Fruit fly (Drosophila melanogaster) whole organism, embryonic: ENCODE results near the gene CG6972.

Experiments
- Asciz ChIP-seq: fragments of 200-800 bp; sonication (Bioruptor generic); optimal IDR thresholded peaks from 2 replicates; lab custom pipeline; 2017; ENCODE audit warnings: missing biosample characterization, mild to moderate bottlenecking, missing genetic modification characterization, missing genetic modification reagents
- Awh ChIP-seq: fragments of 200-800 bp; sonication (Bioruptor generic); IDR thresholded peaks from 2 replicates; pipeline ENCODE4, ENCODE4 v1.3.6; 2022; ENCODE audit warnings: missing biosample characterization, missing genetic modification characterization
- B-H1 ChIP-seq: fragments of 200-800 bp; sonication (Bioruptor generic); IDR thresholded peaks from 3 replicates; pipeline ENCODE4 v1.3.6; 2022; ENCODE audit warnings: missing biosample characterization, missing genetic modification characterization
- CG10147 ChIP-seq: fragments of 200-800 bp; sonication (Bioruptor generic); optimal IDR thresholded peaks from 2 replicates; lab custom pipeline; 2019; ENCODE audit warnings: missing biosample characterization, mild to moderate bottlenecking, missing genetic modification characterization, moderate library complexity
- CG10462 ChIP-seq: fragments of 200-800 bp; sonication (Bioruptor generic); optimal IDR thresholded peaks from 2 replicates; lab custom pipeline; 2016; ENCODE audit warnings: missing biosample characterization, missing genetic modification characterization
- CG11723 ChIP-seq: fragments of 200-800 bp; sonication (Bioruptor generic); optimal IDR thresholded peaks from 2 replicates; lab custom pipeline; 2017; ENCODE audit warnings: missing biosample characterization, mild to moderate bottlenecking, missing genetic modification characterization
- CG17359 ChIP-seq: fragments of 200-800 bp; sonication (Bioruptor generic); optimal IDR thresholded peaks from 3 replicates; lab custom pipeline; 2018; ENCODE audit warnings: missing biosample characterization, mild to moderate bottlenecking, missing genetic modification characterization, moderate library complexity
- CG17568 ChIP-seq: fragments of 200-800 bp; sonication (Bioruptor generic); optimal IDR thresholded peaks from 2 replicates; lab custom pipeline; 2018; ENCODE audit warnings: missing biosample characterization, mild to moderate bottlenecking, missing genetic modification characterization, moderate library complexity
- CG17912 ChIP-seq: fragments of 200-800 bp; sonication (Bioruptor generic); optimal IDR thresholded peaks from 2 replicates; lab custom pipeline; 2018; ENCODE audit warnings: missing biosample characterization, mild to moderate bottlenecking, missing genetic modification characterization
- CG1792 ChIP-seq: fragments of 200-800 bp; sonication (Bioruptor generic); optimal IDR thresholded peaks from 2 replicates; lab custom pipeline; 2016; ENCODE audit warnings: missing biosample characterization, missing genetic modification characterization
- CG18262 ChIP-seq: fragments of 200-800 bp; optimal IDR thresholded peaks from 3 replicates; lab custom pipeline; 2019; ENCODE audit warnings: missing biosample characterization, mild to moderate bottlenecking, missing genetic modification characterization, moderate library complexity
- CG2199 ChIP-seq: fragments of 200-800 bp; sonication (Bioruptor generic); IDR thresholded peaks from 3 replicates; pipeline ENCODE4 v1.3.6; 2022; ENCODE audit warnings: missing biosample characterization, missing genetic modification characterization
- CG30431 ChIP-seq: fragments of 200-800 bp; sonication (Bioruptor generic); optimal IDR thresholded peaks from 2 replicates; lab custom pipeline; 2017; ENCODE audit warnings: missing biosample characterization, missing genetic modification characterization
- CG4424 ChIP-seq: fragments of 200-800 bp; sonication (Bioruptor generic); optimal IDR thresholded peaks from 3 replicates; lab custom pipeline; 2016; ENCODE audit warnings: missing biosample characterization, missing genetic modification characterization
- CG5180 ChIP-seq: fragments of 200-800 bp; sonication (Bioruptor generic); optimal IDR thresholded peaks from 3 replicates; lab custom pipeline; 2017; ENCODE audit warnings: missing biosample characterization, missing genetic modification characterization, mild to moderate bottlenecking, moderate library complexity, missing genetic modification reagents
- CG6765 ChIP-seq: fragments of 200-800 bp; sonication (Bioruptor generic); optimal IDR thresholded peaks from 3 replicates; lab custom pipeline; 2017; ENCODE audit warnings: missing biosample characterization, mild to moderate bottlenecking, missing genetic modification characterization
- CG7357 ChIP-seq: fragments of 200-800 bp; sonication (Bioruptor generic); IDR thresholded peaks from 3 replicates; pipeline ENCODE4 v1.3.6; 2022; ENCODE audit warnings: missing biosample characterization, missing genetic modification characterization
- CG7745 ChIP-seq: fragments of 200-800 bp; sonication (Bioruptor generic); optimal IDR thresholded peaks from 2 replicates; lab custom pipeline; 2018; ENCODE audit warnings: missing biosample characterization, mild to moderate bottlenecking, missing genetic modification characterization, moderate library complexity
- CG8359 ChIP-seq: fragments of 200-800 bp; sonication (Bioruptor generic); optimal IDR thresholded peaks from 2 replicates; lab custom pipeline; 2017; ENCODE audit warnings: missing biosample characterization, mild to moderate bottlenecking, missing genetic modification characterization, borderline replicate concordance
- CG9609 ChIP-seq: fragments of 200-800 bp; sonication (Bioruptor generic); optimal IDR thresholded peaks from 3 replicates; lab custom pipeline; 2016; ENCODE audit warnings: missing biosample characterization, missing genetic modification characterization
- Camta ChIP-seq: fragments of 200-800 bp; sonication (Bioruptor generic); optimal IDR thresholded peaks from 2 replicates; lab custom pipeline; 2016; ENCODE audit warnings: missing biosample characterization, missing genetic modification characterization
- Dbx ChIP-seq: fragments of 200-800 bp; sonication (Bioruptor generic); IDR thresholded peaks from 3 replicates; pipeline ENCODE4 v1.3.6; 2022; ENCODE audit warnings: missing biosample characterization, missing genetic modification characterization
- Dip3 ChIP-seq: fragments of 200-800 bp; sonication (Bioruptor generic); optimal IDR thresholded peaks from 3 replicates; lab custom pipeline; 2016; ENCODE audit warnings: missing biosample characterization, missing genetic modification characterization
- Dref ChIP-seq: fragments of 200-800 bp; sonication (Bioruptor generic); IDR thresholded peaks from 2 replicates; pipeline ENCODE4 v1.3.6; 2022; ENCODE audit warnings: missing biosample characterization, missing genetic modification characterization
- ERR ChIP-seq: fragments of 200-800 bp; sonication (Bioruptor generic); optimal IDR thresholded peaks from 2 replicates; lab custom pipeline; 2016; ENCODE audit warnings: missing biosample characterization, missing genetic modification characterization
- Fer3 ChIP-seq: fragments of 200-800 bp; sonication (Bioruptor generic); optimal IDR thresholded peaks from 2 replicates; lab custom pipeline; 2018; ENCODE audit warnings: missing biosample characterization, mild to moderate bottlenecking, missing genetic modification characterization, moderate library complexity
- H2.0 ChIP-seq: fragments of 200-800 bp; sonication (Bioruptor generic); IDR thresholded peaks from 2 replicates; pipeline ENCODE4 v1.3.6; 2022; ENCODE audit warnings: missing biosample characterization, missing genetic modification characterization
- Hmr ChIP-seq: fragments of 200-800 bp; sonication (Bioruptor generic); optimal IDR thresholded peaks from 3 replicates; lab custom pipeline; 2017; ENCODE audit warnings: mild to moderate bottlenecking, missing biosample characterization, missing genetic modification reagents, missing genetic modification characterization
- Hmx ChIP-seq: fragments of 200-800 bp; sonication (Bioruptor generic); optimal IDR thresholded peaks from 2 replicates; lab custom pipeline; 2016; ENCODE audit warnings: missing biosample characterization, missing genetic modification characterization
- Max ChIP-seq: fragments of 200-800 bp; sonication (Bioruptor generic); optimal IDR thresholded peaks from 2 replicates; lab custom pipeline; 2016; ENCODE audit warnings: missing biosample characterization, mild to moderate bottlenecking, missing genetic modification characterization
- Optix ChIP-seq: fragments of 200-800 bp; sonication (Bioruptor generic); IDR thresholded peaks from 3 replicates; pipeline ENCODE4 v1.3.6; 2022; ENCODE audit warnings: missing biosample characterization, missing genetic modification characterization
- PHDP ChIP-seq: fragments of 200-800 bp; sonication (Bioruptor generic); optimal IDR thresholded peaks from 3 replicates; lab custom pipeline; 2018; ENCODE audit warnings: missing biosample characterization, mild to moderate bottlenecking, missing genetic modification characterization, moderate library complexity
- Poxn ChIP-seq: fragments of 200-800 bp; sonication (Bioruptor generic); IDR thresholded peaks from 2 replicates; pipeline ENCODE4 v1.3.6; 2022; ENCODE audit warnings: missing biosample characterization, missing genetic modification characterization
- Ravus ChIP-seq: fragments of 200-800 bp; sonication (Bioruptor generic); IDR thresholded peaks from 2 replicates; pipeline ENCODE4 v1.3.6; 2022; ENCODE audit warnings: missing biosample characterization, missing genetic modification characterization
- ash1 ChIP-seq: fragments of 200-800 bp; sonication (Bioruptor generic); optimal IDR thresholded peaks from 2 replicates; lab custom pipeline; 2018; ENCODE audit warnings: missing biosample characterization, mild to moderate bottlenecking, missing genetic modification characterization
- az2 ChIP-seq: fragments of 200-800 bp; sonication (Bioruptor generic); optimal IDR thresholded peaks from 3 replicates; lab custom pipeline; 2016; ENCODE audit warnings: missing biosample characterization, missing genetic modification characterization
- chif ChIP-seq, 2 experiments: fragments of 200-800 bp; sonication (Bioruptor generic); optimal IDR thresholded peaks; 3 replicates each; lab custom pipeline; 2016; ENCODE audit warnings: missing biosample characterization in 2 of 2, missing genetic modification characterization in 2 of 2
- eve ChIP-seq, 2 experiments: fragments of >200 bp; optimal IDR thresholded peaks; 2 replicates each; lab custom pipeline; 2017; ENCODE audit warnings: missing biosample characterization in 2 of 2, missing genetic modification characterization in 2 of 2
- ftz-f1 ChIP-seq: fragments of 200-800 bp; sonication (Bioruptor generic); optimal IDR thresholded peaks from 2 replicates; lab custom pipeline; 2016; ENCODE audit warnings: missing biosample characterization, missing genetic modification characterization
- grau ChIP-seq: fragments of 200-800 bp; optimal IDR thresholded peaks from 3 replicates; lab custom pipeline; 2019; ENCODE audit warnings: missing biosample characterization, mild to moderate bottlenecking, missing genetic modification characterization, moderate library complexity
- grn ChIP-seq: fragments of 200-800 bp; sonication (Bioruptor generic); optimal IDR thresholded peaks from 3 replicates; lab custom pipeline; 2017; ENCODE audit warnings: missing biosample characterization, missing genetic modification characterization
- her ChIP-seq: fragments of 200-800 bp; sonication (Bioruptor generic); optimal IDR thresholded peaks from 2 replicates; lab custom pipeline; 2016; ENCODE audit warnings: missing biosample characterization, missing genetic modification characterization
- knrl ChIP-seq: fragments of 200-800 bp; sonication (Bioruptor generic); IDR thresholded peaks from 3 replicates; pipeline ENCODE4 v1.3.6; 2022; ENCODE audit warnings: missing biosample characterization, missing genetic modification characterization; ENCODE audit not compliant: partially characterized antibody
- nom ChIP-seq: fragments of 200-800 bp; sonication (Bioruptor generic); optimal IDR thresholded peaks from 2 replicates; lab custom pipeline; 2017; ENCODE audit warnings: missing biosample characterization, missing genetic modification characterization, mild to moderate bottlenecking, moderate library complexity, missing genetic modification reagents
- pb ChIP-seq: fragments of 200-800 bp; sonication (Bioruptor generic); optimal IDR thresholded peaks from 3 replicates; lab custom pipeline; 2016; ENCODE audit warnings: missing biosample characterization, missing genetic modification characterization
- pzg ChIP-seq: fragments of 200-800 bp; sonication (Bioruptor generic); optimal IDR thresholded peaks from 3 replicates; lab custom pipeline; 2018; ENCODE audit warnings: missing biosample characterization, mild to moderate bottlenecking, missing genetic modification characterization, moderate library complexity
- ranshi ChIP-seq: fragments of 200-800 bp; sonication (Bioruptor generic); IDR thresholded peaks from 2 replicates; pipeline ENCODE4 v1.3.6; 2022; ENCODE audit warnings: missing biosample characterization, missing genetic modification characterization
- repo ChIP-seq: fragments of 200-800 bp; sonication (Bioruptor generic); optimal IDR thresholded peaks from 2 replicates; lab custom pipeline; 2016; ENCODE audit warnings: missing biosample characterization, missing genetic modification characterization
- run ChIP-seq: fragments of 200-800 bp; sonication (Bioruptor generic); optimal IDR thresholded peaks from 3 replicates; lab custom pipeline; 2018; ENCODE audit warnings: missing biosample characterization, mild to moderate bottlenecking, missing genetic modification characterization
- salm ChIP-seq: fragments of 200-800 bp; sonication (Bioruptor generic); optimal IDR thresholded peaks from 2 replicates; lab custom pipeline; 2018; ENCODE audit warnings: missing biosample characterization, mild to moderate bottlenecking, missing genetic modification characterization
- sd ChIP-seq: fragments of 200-800 bp; sonication (Bioruptor generic); optimal IDR thresholded peaks from 3 replicates; lab custom pipeline; 2018; ENCODE audit warnings: missing biosample characterization, mild to moderate bottlenecking, missing genetic modification characterization, moderate library complexity
- usp ChIP-seq: fragments of >200 bp; optimal IDR thresholded peaks from 2 replicates; lab custom pipeline; 2017; ENCODE audit warnings: missing biosample characterization, missing genetic modification characterization

CG6972 gene

DNA sequence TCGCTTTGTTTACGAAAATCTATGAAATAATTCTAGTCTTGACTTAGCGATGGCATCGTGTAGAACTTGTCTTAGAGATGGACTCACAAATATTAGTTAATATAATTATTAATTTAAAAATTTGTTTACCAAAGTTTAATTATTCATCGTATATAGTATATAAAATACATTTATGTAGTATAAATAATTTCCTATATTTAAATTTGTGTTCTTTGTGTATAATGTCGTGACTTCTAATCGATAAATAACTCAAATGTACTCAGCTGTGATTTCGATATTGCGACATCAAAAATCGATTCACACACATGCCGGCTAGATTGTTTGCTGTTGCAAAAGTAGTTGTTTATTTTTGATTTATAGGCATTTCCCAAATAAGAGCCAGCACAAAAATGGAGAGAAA lies 11.5 kb upstream of the CG6972 start, which contains the start of the genes wfs1 and Nup133 (continued):
- no peak for TF ChIP-seq CG7357 (GFP tag; lab: Robert Waterston, UW)
- TF ChIP-seq knrl (GFP tag; lab: Robert Waterston, UW): peak; percentile 90
- no peak for TF ChIP-seq PHDP (tag; lab: Kevin White, UChicago)
- TF ChIP-seq CG4424 (GFP tag; lab: Kevin White, UChicago): peak; percentile 68
- no peak for TF ChIP-seq ERR (GFP tag; lab: Kevin White, UChicago)
- peak; percentile 32 for TF ChIP-seq CG10462 (GFP tag; lab: Kevin White, UChicago)
- TF ChIP-seq ranshi: peak; percentile 52; the same call in 1 of the 2 replicates
- no peak for TF ChIP-seq ftz-f1 (GFP tag; lab: Kevin White, UChicago)
- no peak for TF ChIP-seq chif (GFP tag; optimal IDR thresholded peaks at IDR 0.05; lab: Kevin White, UChicago)
- peak; percentile 29 for TF ChIP-seq CG8359
- TF ChIP-seq Asciz (GFP tag; lab: Kevin White, UChicago): peak; percentile 60
- peak; percentile 76 for TF ChIP-seq az2 (GFP tag; lab: Kevin White, UChicago)
- no peak for TF ChIP-seq CG17912
- TF ChIP-seq pb: no peak
- no peak for TF ChIP-seq Optix (GFP tag; lab: Robert Waterston, UW)
- no peak for TF ChIP-seq CG1792 (GFP tag; lab: Kevin White, UChicago)
- no peak for TF ChIP-seq CG10147 (GFP tag; lab: Kevin White, UChicago)
- no peak for TF ChIP-seq her (GFP tag; lab: Kevin White, UChicago)
- TF ChIP-seq Poxn (GFP tag; lab: Robert Waterston, UW): no peak
- TF ChIP-seq run (tag; lab: Kevin White, UChicago): peak; percentile 35
- TF ChIP-seq grn: no peak
- TF ChIP-seq eve (GFP tag; optimal IDR thresholded peaks at IDR 0.05; lab: Kevin White, UChicago): no peak
- TF ChIP-seq CG30431 (GFP tag; lab: Kevin White, UChicago): no peak
- no peak for TF ChIP-seq CG11723
- TF ChIP-seq sd (tag; lab: Kevin White, UChicago): no peak
- TF ChIP-seq B-H1: peak; percentile 25; the same call in 1 of the 3 replicates
- no peak for TF ChIP-seq Camta
- TF ChIP-seq grau (tag; lab: Kevin White, UChicago): peak; percentile 88
- TF ChIP-seq Dip3 (GFP tag; lab: Kevin White, UChicago): no peak
- no peak for TF ChIP-seq CG17568 (GFP tag; lab: Kevin White, UChicago)
- no peak for TF ChIP-seq CG2199 (GFP tag; lab: Robert Waterston, UW)
- peak; percentile 89 for TF ChIP-seq CG18262 (tag; lab: Kevin White, UChicago)
- no peak for TF ChIP-seq CG9609
- no peak for TF ChIP-seq CG7745 (tag; lab: Kevin White, UChicago)
- peak; percentile 47 for TF ChIP-seq CG6765 (GFP tag; lab: Kevin White, UChicago)
- TF ChIP-seq ash1: no peak
- TF ChIP-seq CG5180 (GFP tag; lab: Kevin White, UChicago): no peak
- peak; percentile 62 for TF ChIP-seq H2.0 (GFP tag; lab: Robert Waterston, UW)
- peak; percentile 80 for TF ChIP-seq Dref (GFP tag; lab: Robert Waterston, UW)
- peak; percentile 76 for TF ChIP-seq Dbx (GFP tag; lab: Robert Waterston, UW)
- peak; percentile 64 for TF ChIP-seq Max (GFP tag; lab: Kevin White, UChicago)
- TF ChIP-seq repo (GFP tag; lab: Kevin White, UChicago): no peak
- TF ChIP-seq nom (GFP tag; lab: Kevin White, UChicago): no peak
- no peak for TF ChIP-seq Awh (GFP tag; lab: Robert Waterston, UW)
- TF ChIP-seq Ravus: no peak
- TF ChIP-seq usp (GFP tag; lab: Kevin White, UChicago): no peak
- TF ChIP-seq salm (tag; lab: Kevin White, UChicago): peak; percentile 49
- TF ChIP-seq Hmx (GFP tag; lab: Kevin White, UChicago): no peak
- peak; percentile 73 for TF ChIP-seq CG17359
- no peak for TF ChIP-seq Hmr (GFP tag; lab: Kevin White, UChicago)
- TF ChIP-seq Fer3 (tag; lab: Kevin White, UChicago): peak; percentile 81
- peak; percentile 41 for TF ChIP-seq pzg (GFP tag; lab: Kevin White, UChicago)
